Fruit fly (Drosophila melanogaster): ENCODE data around the gene RhoU.

DNA sequence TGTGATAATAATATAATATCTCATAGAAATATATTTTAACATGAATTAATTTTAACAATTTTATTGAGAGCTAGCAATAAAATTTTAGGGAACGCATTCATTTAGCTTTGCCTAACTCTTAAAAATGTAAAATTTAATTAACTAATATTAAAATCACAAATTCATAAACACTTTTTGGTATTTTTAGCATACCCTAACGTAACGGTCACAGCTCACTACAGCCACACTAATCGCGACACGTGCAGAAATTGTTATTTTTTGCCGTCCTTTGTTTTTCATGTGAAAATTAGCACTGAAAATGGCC lies 3.4 kb upstream of the RhoU start, which contains the start of gene CG2972:
- TF ChIP-seq psq (optimal IDR thresholded peaks at IDR 0.05) (no peak), EcR (GFP tag; optimal IDR thresholded peaks at IDR 0.05) (no peak), pan (optimal IDR thresholded peaks at IDR 0.05) (no peak), CG8478 (optimal IDR thresholded peaks at IDR 0.05) (no peak)
